Worm (Caenorhabditis elegans) whole organism, L2 larva: ENCODE data around the gene Y60A9A.1.

ENCODE experiments used
- Y55F3AM.14 ChIP-seq: fragments of 200-800 bp; sonication (Bioruptor generic); optimal IDR thresholded peaks from 2 replicates; lab custom pipeline; 2018; ENCODE audit warnings: mild to moderate bottlenecking, missing genetic modification characterization, missing compliant biosample characterization
- blmp-1 ChIP-seq: sonication (generic microtip); optimal IDR thresholded peaks from 2 replicates; lab custom pipeline; 2017; ENCODE audit warnings: missing genetic modification characterization, mild to moderate bottlenecking, missing compliant biosample characterization, antibody characterized with exemption, moderate library complexity; ENCODE audit not compliant: insufficient read depth
- elt-3 ChIP-seq: sonication (generic microtip); optimal IDR thresholded peaks from 2 replicates; lab custom pipeline; 2017; ENCODE audit warnings: missing biosample characterization, missing genetic modification characterization
- lin-39 ChIP-seq: fragments of 150-350 bp; optimal IDR thresholded peaks from 2 replicates; lab custom pipeline; 2014; ENCODE audit warnings: missing biosample characterization, missing genetic modification reagents, missing genetic modification characterization
- nhr-21 ChIP-seq: fragments of 150-350 bp; optimal IDR thresholded peaks from 2 replicates; lab custom pipeline; 2014; ENCODE audit warnings: missing biosample characterization, missing genetic modification characterization
- nhr-25 ChIP-seq: fragments of 150-350 bp; sonication (generic microtip); optimal IDR thresholded peaks from 3 replicates; lab custom pipeline; 2014; ENCODE audit warnings: missing biosample characterization, missing genetic modification characterization
- skn-1 ChIP-seq: sonication (generic microtip); optimal IDR thresholded peaks from 2 replicates; lab custom pipeline; 2017; ENCODE audit warnings: missing biosample characterization, missing genetic modification characterization
- unc-39 ChIP-seq: fragments of 150-350 bp; optimal IDR thresholded peaks from 2 replicates; lab custom pipeline; 2014; ENCODE audit warnings: missing biosample characterization, missing genetic modification characterization
- unc-62 ChIP-seq: fragments of 150-350 bp; optimal IDR thresholded peaks from 2 replicates; lab custom pipeline; 2014; ENCODE audit warnings: missing biosample characterization, missing genetic modification reagents, missing genetic modification characterization

- TF ChIP-seq elt-3 (no peak), blmp-1 (tag; lab: Kevin White, UChicago) (no peak), Y55F3AM.14 (GFP tag; lab: Kevin White, UChicago) (no peak), unc-39 (tag; lab: Kevin White, UChicago) (no peak), nhr-25 (tag; lab: Kevin White, UChicago) (no peak), nhr-21 (tag; lab: Kevin White, UChicago) (no peak), skn-1 (tag; lab: Kevin White, UChicago) (no peak), lin-39 (no peak), unc-62 (no peak)
These were observed 11.0 kb downstream of the Y60A9A.1 start for ce11 chrX:14366081-14366480.
